Fruit fly (Drosophila melanogaster) whole organism, prepupa: ENCODE data around the gene Dsor1.

ENCODE experiments used
- CG10631 ChIP-seq: fragments of 200-800 bp; sonication (Bioruptor generic); optimal IDR thresholded peaks from 2 replicates; lab custom pipeline; 2016; ENCODE audit warnings: missing biosample characterization, missing genetic modification characterization
- CG10669 ChIP-seq: fragments of 200-800 bp; sonication (Bioruptor generic); optimal IDR thresholded peaks from 3 replicates; lab custom pipeline; 2018; ENCODE audit warnings: missing biosample characterization, mild to moderate bottlenecking, missing genetic modification characterization, moderate library complexity
- CG11762 ChIP-seq: fragments of 200-800 bp; sonication (Bioruptor generic); optimal IDR thresholded peaks from 3 replicates; lab custom pipeline; 2016; ENCODE audit warnings: missing biosample characterization, missing genetic modification characterization; ENCODE audit not compliant: insufficient read depth
- CG15336 ChIP-seq: fragments of 200-800 bp; sonication (Bioruptor generic); IDR thresholded peaks from 2 replicates; pipeline ENCODE4 v1.3.6; 2022; ENCODE audit warnings: missing biosample characterization, missing genetic modification characterization
- CG1621 ChIP-seq: fragments of 200-800 bp; sonication (Bioruptor generic); optimal IDR thresholded peaks from 3 replicates; lab custom pipeline; 2018; ENCODE audit warnings: missing biosample characterization, mild to moderate bottlenecking, missing genetic modification characterization
- CG3032 ChIP-seq: fragments of 200-800 bp; optimal IDR thresholded peaks from 2 replicates; lab custom pipeline; 2019; ENCODE audit warnings: missing biosample characterization, mild to moderate bottlenecking, missing genetic modification characterization, moderate library complexity
- CG31627 ChIP-seq: fragments of 200-800 bp; sonication (Bioruptor generic); optimal IDR thresholded peaks from 3 replicates; lab custom pipeline; 2016; ENCODE audit warnings: missing biosample characterization, missing genetic modification characterization
- CG32006 ChIP-seq: fragments of 200-800 bp; sonication (Bioruptor generic); optimal IDR thresholded peaks from 3 replicates; lab custom pipeline; 2017; ENCODE audit warnings: missing biosample characterization, mild to moderate bottlenecking, missing genetic modification characterization
- CG3919 ChIP-seq: fragments of 200-800 bp; sonication (Bioruptor generic); optimal IDR thresholded peaks from 3 replicates; lab custom pipeline; 2016; ENCODE audit warnings: missing biosample characterization, missing genetic modification characterization
- CG4318 ChIP-seq: fragments of 200-800 bp; sonication (Bioruptor generic); optimal IDR thresholded peaks from 3 replicates; lab custom pipeline; 2017; ENCODE audit warnings: missing biosample characterization, mild to moderate bottlenecking, missing genetic modification characterization
- CG6792 ChIP-seq: fragments of 200-800 bp; sonication (Bioruptor generic); optimal IDR thresholded peaks from 3 replicates; lab custom pipeline; 2016; ENCODE audit warnings: missing biosample characterization, missing genetic modification characterization
- CG6854 ChIP-seq: fragments of 200-800 bp; sonication (Bioruptor generic); optimal IDR thresholded peaks from 2 replicates; lab custom pipeline; 2017; ENCODE audit warnings: missing biosample characterization, mild to moderate bottlenecking, missing genetic modification characterization
- CG7368 ChIP-seq: fragments of 200-800 bp; sonication (Bioruptor generic); optimal IDR thresholded peaks from 3 replicates; lab custom pipeline; 2016; ENCODE audit warnings: missing biosample characterization, missing genetic modification characterization
- CG8119 ChIP-seq: fragments of 200-800 bp; sonication (Bioruptor generic); IDR thresholded peaks from 3 replicates; pipeline ENCODE4 v1.3.6; 2022; ENCODE audit warnings: missing biosample characterization, missing genetic modification characterization
- CG8632 ChIP-seq: fragments of 200-800 bp; sonication (Bioruptor generic); optimal IDR thresholded peaks from 3 replicates; lab custom pipeline; 2016; ENCODE audit warnings: missing biosample characterization, missing genetic modification characterization
- CG9139 ChIP-seq: fragments of 200-800 bp; sonication (Bioruptor generic); optimal IDR thresholded peaks from 3 replicates; lab custom pipeline; 2017; ENCODE audit warnings: missing biosample characterization, mild to moderate bottlenecking, missing genetic modification characterization
- Eip75B ChIP-seq: fragments of 200-800 bp; sonication (Bioruptor generic); optimal IDR thresholded peaks from 3 replicates; lab custom pipeline; 2016; ENCODE audit warnings: missing biosample characterization, missing genetic modification characterization
- Eip78C ChIP-seq: fragments of 200-800 bp; sonication (Bioruptor generic); peaks from one replicate; lab custom pipeline; 2016; ENCODE audit warnings: missing biosample characterization, missing genetic modification characterization
- Ets21C ChIP-seq: fragments of 200-800 bp; sonication (Bioruptor generic); optimal IDR thresholded peaks from 3 replicates; lab custom pipeline; 2016; ENCODE audit warnings: missing biosample characterization, missing genetic modification characterization
- Gug ChIP-seq: fragments of 200-800 bp; sonication (Bioruptor generic); IDR thresholded peaks from 2 replicates; pipeline ENCODE4 v1.3.6; 2022; ENCODE audit warnings: missing biosample characterization, missing genetic modification characterization
- Hr38 ChIP-seq: sonication (Bioruptor generic); optimal IDR thresholded peaks from 2 replicates; lab custom pipeline; 2016; ENCODE audit warnings: missing biosample characterization, missing genetic modification characterization
- Hr39 ChIP-seq: fragments of 200-800 bp; sonication (Bioruptor generic); optimal IDR thresholded peaks from 2 replicates; lab custom pipeline; 2016; ENCODE audit warnings: missing biosample characterization, missing genetic modification characterization
- Hr4 ChIP-seq: fragments of 200-800 bp; sonication (Bioruptor generic); optimal IDR thresholded peaks from 3 replicates; lab custom pipeline; 2016; ENCODE audit warnings: missing biosample characterization, missing genetic modification characterization
- Lpt ChIP-seq: fragments of 200-800 bp; sonication (Bioruptor generic); optimal IDR thresholded peaks from 3 replicates; lab custom pipeline; 2016; ENCODE audit warnings: missing biosample characterization, missing genetic modification characterization
- OdsH ChIP-seq: fragments of 200-800 bp; sonication (Bioruptor generic); optimal IDR thresholded peaks from 3 replicates; lab custom pipeline; 2016; ENCODE audit warnings: missing biosample characterization, missing genetic modification characterization
- Smox ChIP-seq: fragments of 200-800 bp; sonication (Bioruptor generic); optimal IDR thresholded peaks from 3 replicates; lab custom pipeline; 2016; ENCODE audit warnings: missing biosample characterization, missing genetic modification characterization
- Sox102F ChIP-seq: fragments of 200-800 bp; sonication (Bioruptor generic); optimal IDR thresholded peaks from 2 replicates; lab custom pipeline; 2016; ENCODE audit warnings: missing biosample characterization, mild to moderate bottlenecking, missing genetic modification characterization
- Sox14 ChIP-seq: fragments of 200-800 bp; sonication (Bioruptor generic); optimal IDR thresholded peaks from 3 replicates; lab custom pipeline; 2016; ENCODE audit warnings: missing biosample characterization, missing genetic modification characterization
- Sox15 ChIP-seq: fragments of 200-800 bp; sonication (Bioruptor generic); optimal IDR thresholded peaks from 3 replicates; lab custom pipeline; 2016; ENCODE audit warnings: missing biosample characterization, missing genetic modification characterization
- achi ChIP-seq: fragments of 200-800 bp; sonication (Bioruptor generic); optimal IDR thresholded peaks from 3 replicates; lab custom pipeline; 2016; ENCODE audit warnings: missing biosample characterization, missing genetic modification characterization
- dac ChIP-seq: fragments of 200-800 bp; sonication (Bioruptor generic); optimal IDR thresholded peaks from 2 replicates; lab custom pipeline; 2017; ENCODE audit warnings: missing biosample characterization, mild to moderate bottlenecking, missing genetic modification characterization
- dsx ChIP-seq: fragments of 200-800 bp; optimal IDR thresholded peaks from 3 replicates; lab custom pipeline; 2019; ENCODE audit warnings: missing biosample characterization, mild to moderate bottlenecking, missing genetic modification characterization, moderate library complexity; ENCODE audit not compliant: poor library complexity, severe bottlenecking
- eg ChIP-seq: fragments of 200-800 bp; sonication (Bioruptor generic); IDR thresholded peaks from 3 replicates; pipeline ENCODE4 v1.3.6; 2022; ENCODE audit warnings: missing biosample characterization, missing genetic modification characterization
- esn ChIP-seq: fragments of 200-800 bp; sonication (Bioruptor generic); optimal IDR thresholded peaks from 2 replicates; lab custom pipeline; 2016; ENCODE audit warnings: missing biosample characterization, mild to moderate bottlenecking, missing genetic modification characterization, moderate library complexity
- lz ChIP-seq: fragments of 200-800 bp; sonication (Bioruptor generic); optimal IDR thresholded peaks from 3 replicates; lab custom pipeline; 2016; ENCODE audit warnings: missing biosample characterization, missing genetic modification characterization
- net ChIP-seq: fragments of 200-800 bp; sonication (Bioruptor generic); optimal IDR thresholded peaks from 3 replicates; lab custom pipeline; 2016; ENCODE audit warnings: missing biosample characterization, missing genetic modification characterization
- ss ChIP-seq, 2 experiments: fragments of 200-800 bp; sonication (Bioruptor generic); optimal IDR thresholded peaks; 2 replicates in 1 of 2; 3 replicates in 1 of 2; lab custom pipeline; 2017 to 2018; ENCODE audit warnings: mild to moderate bottlenecking in 2 of 2, missing biosample characterization in 2 of 2, missing genetic modification characterization in 2 of 2, moderate library complexity in 1 of 2
- svp ChIP-seq: fragments of 200-800 bp; sonication (Bioruptor generic); peaks from one replicate; lab custom pipeline; 2016; ENCODE audit warnings: missing biosample characterization, missing genetic modification characterization
- vri ChIP-seq: fragments of 200-800 bp; sonication (Bioruptor generic); optimal IDR thresholded peaks from 3 replicates; lab custom pipeline; 2016; ENCODE audit warnings: missing biosample characterization, mild to moderate bottlenecking, missing genetic modification characterization

The Dsor1 gene

dm6 chrX:9252051-9252708 is 5.0 kb downstream of the Dsor1 start (continued):
- no peak for TF ChIP-seq Hr38
- TF ChIP-seq svp (GFP tag; lab: Kevin White, UChicago) = peak; percentile 68
- no peak for TF ChIP-seq CG4318 (GFP tag; lab: Kevin White, UChicago)
- TF ChIP-seq Smox = no peak
- no peak for TF ChIP-seq CG6854 (GFP tag; lab: Kevin White, UChicago)
- peak; percentile 41; the same call in 1 of the 2 replicates for TF ChIP-seq CG15336 (GFP tag; lab: Robert Waterston, UW)
- no peak for TF ChIP-seq net (GFP tag; lab: Kevin White, UChicago)
- TF ChIP-seq Sox14 (GFP tag; lab: Kevin White, UChicago) = peak; percentile 64
- no peak for TF ChIP-seq Hr4 (GFP tag; lab: Kevin White, UChicago)
- TF ChIP-seq vri (GFP tag; lab: Kevin White, UChicago) = peak; percentile 13
- TF ChIP-seq CG10669 (GFP tag; lab: Kevin White, UChicago) = no peak
- no peak for TF ChIP-seq CG6792 (GFP tag; lab: Kevin White, UChicago)
- TF ChIP-seq CG31627 = no peak
- no peak for TF ChIP-seq Sox102F (GFP tag; lab: Kevin White, UChicago)
- TF ChIP-seq dsx (GFP tag; lab: Kevin White, UChicago) = peak; percentile 13
- TF ChIP-seq CG8632 (GFP tag; lab: Kevin White, UChicago) = peak; percentile 1
- TF ChIP-seq, all 60 proteins: peak for 19

dm6 chrX:9255021-9255420 is 7.9 kb downstream of the Dsor1 start:
- TF ChIP-seq esn (GFP tag; lab: Kevin White, UChicago) (peak; percentile 11), Eip78C (GFP tag; lab: Kevin White, UChicago) (peak; percentile 41), Hr4 (GFP tag; lab: Kevin White, UChicago) (no peak)

dm6 chrX:9255964-9256520 is 8.9 kb downstream of the Dsor1 start, which contains the start of gene ric8a:
TSS of gene ric8a (plus strand) at chrX:9256168.
- TF ChIP-seq Eip78C (GFP tag; lab: Kevin White, UChicago) (no peak), OdsH (GFP tag; lab: Kevin White, UChicago) (peak; percentile 19), CG3032 (peak; percentile 34), Hr39 (GFP tag; lab: Kevin White, UChicago) (no peak), dac (GFP tag; lab: Kevin White, UChicago) (no peak), lz (GFP tag; lab: Kevin White, UChicago) (peak; percentile 40), Lpt (GFP tag; lab: Kevin White, UChicago) (no peak), Sox15 (GFP tag; lab: Kevin White, UChicago) (no peak), CG3919 (GFP tag; lab: Kevin White, UChicago) (peak; percentile 10), Eip75B (GFP tag; lab: Kevin White, UChicago) (no peak), CG9139 (no peak), esn (GFP tag; lab: Kevin White, UChicago) (peak; percentile 21), svp (GFP tag; lab: Kevin White, UChicago) (no peak), CG7368 (GFP tag; lab: Kevin White, UChicago) (no peak), CG10631 (GFP tag; lab: Kevin White, UChicago) (no peak), Sox14 (GFP tag; lab: Kevin White, UChicago) (peak; percentile 48), net (GFP tag; lab: Kevin White, UChicago) (no peak), Hr4 (GFP tag; lab: Kevin White, UChicago) (no peak), Ets21C (GFP tag; lab: Kevin White, UChicago) (no peak)

dm6 chrX:9266082-9266481 is 18.9 kb downstream of the Dsor1 start:
- TF ChIP-seq Eip78C (GFP tag; lab: Kevin White, UChicago) (peak; percentile 56), CG1621 (tag; lab: Kevin White, UChicago) (no peak), CG15336 (GFP tag; lab: Robert Waterston, UW) (peak; percentile 66), achi (GFP tag; lab: Kevin White, UChicago) (no peak), ss (GFP tag; optimal IDR thresholded peaks at IDR 0.05; lab: Kevin White, UChicago) (no peak), Gug (GFP tag; lab: Robert Waterston, UW) (peak; percentile 18; the same call in 1 of the 2 replicates), CG11762 (GFP tag; lab: Kevin White, UChicago) (no peak), CG8119 (peak; percentile 50; the same call in 2 of the 3 replicates), eg (GFP tag; lab: Robert Waterston, UW) (0 out of 3 replicates have a peak, but pooled peaks have one; percentile 10), Sox102F (GFP tag; lab: Kevin White, UChicago) (no peak), CG32006 (peak; percentile 32)
